Worm (Caenorhabditis elegans): ENCODE results near the gene C34F6.5.

Gene C34F6.5

ce11 chrX:11178599-11178998 lies 30.1 kb downstream of the C34F6.5 start, which contains the start of gene gnrr-6:
gnrr-6 (plus strand) TSS chrX:11178899.
- TF ChIP-seq nhr-12 (tag; optimal IDR thresholded peaks at IDR 0.05) (no peak), ceh-83 (GFP tag; optimal IDR thresholded peaks at IDR 0.05) (no peak), bed-3 (GFP tag; optimal IDR thresholded peaks at IDR 0.05) (no peak), unc-62 (GFP tag; optimal IDR thresholded peaks at IDR 0.05) (no peak), drap-1 (GFP tag; optimal IDR thresholded peaks at IDR 0.05) (no peak), nhr-28 (tag; optimal IDR thresholded peaks at IDR 0.05) (no peak), elt-3 (tag; optimal IDR thresholded peaks at IDR 0.05) (no peak), nhr-2 (tag; optimal IDR thresholded peaks at IDR 0.05) (no peak)

ce11 chrX:11162778-11163584 lies 45.7 kb downstream of the C34F6.5 start:
- TF ChIP-seq snpc-4 (tag; optimal IDR thresholded peaks at IDR 0.05) (no peak), mls-2 (tag; optimal IDR thresholded peaks at IDR 0.05) (no peak), drap-1 (GFP tag; optimal IDR thresholded peaks at IDR 0.05) (no peak), tbx-8 (GFP tag; optimal IDR thresholded peaks at IDR 0.05) (no peak), nhr-2 (tag; optimal IDR thresholded peaks at IDR 0.05) (no peak), hlh-1 (tag; optimal IDR thresholded peaks at IDR 0.05) (no peak), elt-3 (tag; optimal IDR thresholded peaks at IDR 0.05) (no peak), flh-1 (GFP tag; optimal IDR thresholded peaks at IDR 0.05) (no peak), zip-8 (tag; optimal IDR thresholded peaks at IDR 0.05) (no peak), nhr-12 (tag; optimal IDR thresholded peaks at IDR 0.05) (no peak), nhr-76 (tag; optimal IDR thresholded peaks at IDR 0.05) (no peak), sem-2 (GFP tag; optimal IDR thresholded peaks at IDR 0.05) (no peak), ceh-43 (GFP tag; optimal IDR thresholded peaks at IDR 0.05) (no peak), M03D4.4 (tag; optimal IDR thresholded peaks at IDR 0.05) (no peak)

ce11 chrX:11160537-11160936 lies 48.2 kb downstream of the C34F6.5 start, which contains the start of gene C05C9.1:
C05C9.1 (plus strand) TSS chrX:11160837.
- TF ChIP-seq ceh-43 (GFP tag; optimal IDR thresholded peaks at IDR 0.05) (no peak), M03D4.4 (tag; optimal IDR thresholded peaks at IDR 0.05) (no peak), ceh-83 (GFP tag; optimal IDR thresholded peaks at IDR 0.05) (no peak), ham-2 (GFP tag; optimal IDR thresholded peaks at IDR 0.05) (no peak), flh-1 (GFP tag; optimal IDR thresholded peaks at IDR 0.05) (no peak), sem-2 (GFP tag; optimal IDR thresholded peaks at IDR 0.05) (no peak)

Data from whole organism, mixed stage, embryonic.